Worm (Caenorhabditis elegans) whole organism, L3 larva: ENCODE measurements around the gene C46F11.4.

Experiments
- jun-1 ChIP-seq: fragments of 150-350 bp; optimal IDR thresholded peaks from 2 replicates; lab custom pipeline; 2014; ENCODE audit warnings: missing biosample characterization, missing genetic modification reagents, missing genetic modification characterization
- mdl-1 ChIP-seq: fragments of 150-350 bp; optimal IDR thresholded peaks from 2 replicates; lab custom pipeline; 2014; ENCODE audit warnings: missing biosample characterization, missing genetic modification characterization
- nhr-12 ChIP-seq: fragments of 150-350 bp; optimal IDR thresholded peaks from 2 replicates; lab custom pipeline; 2014; ENCODE audit warnings: missing biosample characterization, missing genetic modification characterization
- nhr-76 ChIP-seq: fragments of 150-350 bp; sonication (generic microtip); optimal IDR thresholded peaks from 5 replicates; lab custom pipeline; 2014; ENCODE audit warnings: missing biosample characterization, missing genetic modification characterization
- pha-4 ChIP-seq: fragments of 150-350 bp; optimal IDR thresholded peaks from 2 replicates; lab custom pipeline; 2014; ENCODE audit warnings: missing biosample characterization, missing genetic modification reagents, missing genetic modification characterization
- tbx-2 ChIP-seq: sonication (generic microtip); optimal IDR thresholded peaks from 2 replicates; lab custom pipeline; 2016; ENCODE audit warnings: mild to moderate bottlenecking, missing genetic modification characterization, missing compliant biosample characterization

DNA sequence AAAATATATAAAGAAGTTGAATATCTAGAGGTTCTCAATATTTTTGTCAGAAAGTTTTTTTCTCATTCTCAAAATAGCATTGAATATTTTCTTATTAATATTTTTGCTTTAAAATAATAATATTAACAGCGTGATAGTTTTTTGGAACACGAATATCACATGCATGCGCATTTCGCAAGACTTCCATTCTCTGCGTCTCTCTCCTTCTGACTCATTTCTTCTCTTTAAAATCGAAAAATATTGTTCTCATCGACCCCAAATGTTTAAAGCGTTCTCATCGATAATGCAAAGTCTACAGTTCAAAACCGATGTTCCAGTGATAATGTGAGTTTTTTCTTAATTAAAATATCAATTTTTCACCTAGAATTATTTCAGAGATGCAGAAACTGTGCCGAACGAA, 39.3 kb upstream of the C46F11.4 start, which contains the start of gene C14B1.3:
- no peak for TF ChIP-seq tbx-2
- peak; percentile 50 for TF ChIP-seq pha-4
- no peak for TF ChIP-seq nhr-76
- TF ChIP-seq jun-1 (tag; lab: Kevin White, UChicago), result peak; percentile 69
- TF ChIP-seq mdl-1 (tag; lab: Kevin White, UChicago), result no peak
- no peak for TF ChIP-seq nhr-12
